Worm (Caenorhabditis elegans) whole organism, midembryonic: ENCODE results near the gene F38B7.17.

Experiments
- T22C8.4 ChIP-seq: fragments of 200-800 bp; sonication (Bioruptor generic); IDR thresholded peaks from 2 replicates; pipeline ENCODE4 v1.3.6; 2022; ENCODE audit warnings: missing genetic modification characterization, missing compliant biosample characterization
- cog-1 ChIP-seq: sonication (generic microtip); optimal IDR thresholded peaks from 2 replicates; lab custom pipeline; 2016; ENCODE audit warnings: missing genetic modification characterization, missing compliant biosample characterization
- flt-1 ChIP-seq: fragments of 200-800 bp; sonication (Bioruptor generic); IDR thresholded peaks from 2 replicates; pipeline ENCODE4 v1.3.6; 2022; ENCODE audit warnings: missing genetic modification characterization, missing compliant biosample characterization
- klf-2 ChIP-seq: fragments of 200-800 bp; sonication (Bioruptor generic); conservative IDR thresholded peaks from 2 replicates; pipeline ENCODE4 v1.3.6; 2022; ENCODE audit warnings: missing genetic modification reagents, missing genetic modification characterization, missing compliant biosample characterization
- med-1 ChIP-seq: sonication (generic microtip); optimal IDR thresholded peaks from 2 replicates; lab custom pipeline; 2017; ENCODE audit warnings: missing genetic modification characterization, mild to moderate bottlenecking, missing compliant biosample characterization, antibody characterized with exemption, missing genetic modification reagents; ENCODE audit not compliant: insufficient read depth
- ref-1 ChIP-seq: fragments of 200-800 bp; sonication (Bioruptor generic); conservative IDR thresholded peaks from 2 replicates; pipeline ENCODE4 v1.3.6; 2022; ENCODE audit warnings: missing genetic modification reagents, missing genetic modification characterization, missing compliant biosample characterization
- tab-1 ChIP-seq: fragments of 200-800 bp; sonication (Bioruptor generic); IDR thresholded peaks from 2 replicates; pipeline ENCODE4 v1.3.6; 2022; ENCODE audit warnings: missing genetic modification characterization, missing compliant biosample characterization
- ztf-23 ChIP-seq: fragments of 200-800 bp; sonication (Bioruptor generic); IDR thresholded peaks from 2 replicates; pipeline ENCODE4 v1.3.6; 2022; ENCODE audit warnings: missing genetic modification reagents, missing genetic modification characterization, missing compliant biosample characterization
- ztf-29 ChIP-seq: fragments of 200-800 bp; sonication (Bioruptor generic); IDR thresholded peaks from 2 replicates; pipeline ENCODE4 v1.3.6; 2022; ENCODE audit warnings: missing genetic modification reagents, missing genetic modification characterization, missing compliant biosample characterization

F38B7.17 gene

DNA sequence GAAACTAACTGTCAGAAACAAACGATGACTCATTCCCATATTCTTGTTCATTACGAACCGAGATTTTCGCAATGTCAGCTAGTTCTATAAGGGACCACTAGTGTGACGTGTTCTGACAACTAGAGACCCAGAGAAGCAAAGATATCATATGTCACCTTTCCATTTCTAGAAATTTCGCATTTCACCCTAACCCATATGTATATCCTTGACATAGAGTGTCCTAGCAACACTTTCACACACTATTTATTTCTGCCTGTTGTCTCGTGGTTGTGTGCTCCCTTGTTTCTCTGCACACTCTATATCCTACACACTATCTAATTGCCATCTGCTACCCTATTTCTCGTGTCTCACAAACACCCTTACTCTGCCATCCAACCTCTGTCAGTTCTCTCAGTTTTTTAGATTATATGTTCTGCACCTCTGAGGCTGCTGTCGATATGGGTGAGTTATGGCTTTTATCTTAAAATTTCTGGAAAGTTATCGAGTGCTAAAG lies at the start of gene F38B7.17, which contains the start of gene F38B7.3:
TSS of gene F38B7.17 (minus strand) at position 51 of the 493 bp plus-strand sequence.
TSS of gene F38B7.3 (plus strand) at position 194 of the 493 bp plus-strand sequence.
- no peak for TF ChIP-seq cog-1 (tag; lab: Kevin White, UChicago)

DNA sequence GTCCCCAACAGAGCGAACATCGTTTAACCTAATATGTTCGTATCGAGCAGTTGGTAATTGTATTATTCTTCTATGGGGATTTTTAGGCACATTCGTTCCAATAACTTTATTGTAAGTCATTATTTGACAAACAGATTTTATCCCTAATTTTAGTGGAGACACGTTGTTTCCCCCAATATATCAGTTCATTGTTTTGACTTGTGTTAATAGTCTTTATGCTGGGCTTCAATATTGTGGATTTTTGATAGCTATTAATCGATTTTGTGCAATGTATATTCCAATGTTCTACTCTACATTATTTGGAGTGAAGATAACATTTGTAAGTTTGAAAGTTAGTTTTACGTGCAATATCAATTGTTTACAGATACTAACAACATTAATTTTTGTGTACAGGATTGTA lies 45.1 kb upstream of the F38B7.17 start:
- no peak for TF ChIP-seq tab-1
- TF ChIP-seq T22C8.4: no peak
- no peak for TF ChIP-seq flt-1
- no peak for TF ChIP-seq ref-1 (GFP tag; lab: Robert Waterston, UW)
- no peak for TF ChIP-seq med-1 (GFP tag; lab: Kevin White, UChicago)
- no peak for TF ChIP-seq ztf-29 (GFP tag; lab: Robert Waterston, UW)
- TF ChIP-seq klf-2 (GFP tag; lab: Robert Waterston, UW): no peak
- no peak for TF ChIP-seq ztf-23 (GFP tag; lab: Robert Waterston, UW)
- no peak for TF ChIP-seq cog-1 (tag; lab: Kevin White, UChicago)

DNA sequence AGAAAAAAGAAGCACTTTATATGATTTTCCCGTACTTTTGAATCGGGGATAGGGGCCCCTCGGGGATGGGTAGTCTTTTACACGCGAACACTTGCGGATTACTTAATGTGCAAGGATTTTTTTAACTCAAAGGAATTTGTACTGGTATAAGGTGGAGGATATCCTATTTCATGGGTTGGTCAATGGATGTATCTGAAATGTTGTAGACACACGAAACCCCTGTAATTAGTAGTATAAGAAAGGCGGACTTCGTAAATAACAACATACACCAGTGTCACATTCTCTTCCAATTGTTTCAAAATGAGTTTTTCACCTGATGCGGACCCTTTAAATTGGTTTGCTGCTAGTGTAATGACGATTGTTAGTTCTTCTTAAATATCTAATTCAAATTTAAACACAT lies 44.7 kb upstream of the F38B7.17 start, which contains the start of gene srx-80:
TSS of gene srx-80 (plus strand) at position 301 of the 400 bp plus-strand sequence.
- TF ChIP-seq ztf-23 (GFP tag; lab: Robert Waterston, UW) (no peak), T22C8.4 (no peak), med-1 (GFP tag; lab: Kevin White, UChicago) (no peak), klf-2 (GFP tag; lab: Robert Waterston, UW) (no peak), tab-1 (no peak), cog-1 (tag; lab: Kevin White, UChicago) (no peak), ztf-29 (GFP tag; lab: Robert Waterston, UW) (no peak), ref-1 (GFP tag; lab: Robert Waterston, UW) (no peak)

DNA sequence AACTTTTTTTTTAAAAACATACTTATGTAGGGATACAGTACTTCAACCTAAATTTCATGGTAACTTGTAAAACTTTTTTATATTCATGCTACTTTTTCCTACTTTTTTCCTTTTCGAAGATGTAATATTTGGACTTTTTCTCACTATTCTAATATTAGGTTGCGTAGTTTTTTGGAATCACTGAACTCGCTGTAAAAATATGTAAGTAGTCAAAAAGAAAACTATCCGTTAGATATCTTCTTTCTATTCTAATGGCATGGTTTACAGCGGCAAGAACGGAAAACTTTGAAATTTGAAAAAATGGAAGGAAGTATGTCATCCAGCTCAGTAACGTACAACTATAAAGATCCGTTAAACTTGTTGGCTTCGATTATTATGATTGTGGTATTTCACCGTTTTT lies 40.7 kb upstream of the F38B7.17 start, which contains the start of gene srx-82:
TSS of gene srx-82 (plus strand) at position 301 of the 400 bp plus-strand sequence.
- TF ChIP-seq cog-1 (tag; lab: Kevin White, UChicago) (no peak), ref-1 (GFP tag; lab: Robert Waterston, UW) (no peak), tab-1 (no peak), flt-1 (no peak), T22C8.4 (no peak), klf-2 (GFP tag; lab: Robert Waterston, UW) (no peak), ztf-29 (GFP tag; lab: Robert Waterston, UW) (no peak), med-1 (GFP tag; lab: Kevin White, UChicago) (no peak), ztf-23 (GFP tag; lab: Robert Waterston, UW) (no peak)

DNA sequence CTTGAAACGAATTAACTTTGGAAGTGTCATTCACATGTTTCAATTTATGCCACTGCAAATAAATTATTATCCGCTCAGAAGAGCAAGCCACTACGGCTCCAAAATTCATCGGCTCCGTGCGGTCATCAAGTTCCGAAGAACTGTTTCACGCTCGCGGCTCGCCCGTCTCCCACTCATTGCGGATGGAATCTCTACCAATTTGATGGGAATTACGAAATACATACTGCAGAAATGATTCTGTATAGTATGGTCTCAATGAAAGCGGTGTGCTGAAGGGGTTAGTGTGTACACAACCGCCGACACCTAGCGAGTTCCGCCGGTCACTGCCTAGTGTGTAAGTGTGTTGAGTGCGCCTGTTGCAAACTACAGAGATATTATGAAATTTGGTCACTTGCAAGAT lies 36.4 kb upstream of the F38B7.17 start:
- TF ChIP-seq ztf-29 (GFP tag; lab: Robert Waterston, UW): no peak
- TF ChIP-seq flt-1: no peak
- TF ChIP-seq T22C8.4: no peak
- TF ChIP-seq med-1 (GFP tag; lab: Kevin White, UChicago): no peak
- no peak for TF ChIP-seq klf-2 (GFP tag; lab: Robert Waterston, UW)
- TF ChIP-seq cog-1 (tag; lab: Kevin White, UChicago): no peak
- no peak for TF ChIP-seq ztf-23 (GFP tag; lab: Robert Waterston, UW)
- TF ChIP-seq ref-1 (GFP tag; lab: Robert Waterston, UW): no peak
- TF ChIP-seq tab-1: no peak

DNA sequence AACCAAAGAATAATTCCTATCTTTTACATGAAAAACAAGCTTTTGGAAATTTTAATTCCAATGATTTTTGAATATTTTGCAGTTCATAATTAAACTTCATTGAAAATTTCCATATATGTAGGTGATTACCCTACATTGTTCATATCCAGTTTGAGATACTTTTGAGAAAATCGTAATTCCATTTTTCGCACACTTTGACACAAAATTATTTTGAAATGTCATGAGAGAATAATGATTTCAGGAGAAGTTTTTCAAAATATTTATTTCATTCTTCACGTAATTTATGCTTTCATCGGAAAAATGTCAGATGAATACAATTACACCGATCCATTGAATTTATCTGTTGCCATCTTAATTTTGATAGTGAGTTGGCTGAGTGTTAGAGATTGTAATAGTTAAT lies 34.4 kb upstream of the F38B7.17 start, which contains the start of gene srx-88:
TSS of gene srx-88 (plus strand) at position 301 of the 400 bp plus-strand sequence.
- TF ChIP-seq klf-2 (GFP tag; lab: Robert Waterston, UW) (no peak), flt-1 (no peak), cog-1 (tag; lab: Kevin White, UChicago) (no peak), med-1 (GFP tag; lab: Kevin White, UChicago) (no peak), ref-1 (GFP tag; lab: Robert Waterston, UW) (no peak), tab-1 (no peak), ztf-29 (GFP tag; lab: Robert Waterston, UW) (no peak), T22C8.4 (no peak), ztf-23 (GFP tag; lab: Robert Waterston, UW) (no peak)

DNA sequence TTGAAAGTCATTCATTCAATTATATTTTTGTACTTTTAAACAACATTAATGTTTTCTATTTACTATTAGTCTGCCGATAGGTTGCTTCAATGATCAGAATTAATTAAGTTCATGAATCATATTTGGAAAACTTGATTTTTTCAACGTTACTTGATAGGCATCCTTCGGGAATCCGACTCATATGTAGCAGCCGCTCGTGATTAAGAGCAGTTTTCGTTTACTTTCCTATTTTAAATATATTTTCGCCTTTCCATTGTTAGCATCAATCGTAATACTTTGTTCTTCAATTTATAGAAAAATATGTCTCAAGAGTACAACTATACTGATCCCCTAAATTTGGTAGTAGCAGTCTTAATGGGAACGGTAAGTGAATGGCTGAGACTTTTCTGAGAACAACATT lies 32.1 kb upstream of the F38B7.17 start, which contains the start of gene srx-90:
TSS of gene srx-90 (plus strand) at position 301 of the 400 bp plus-strand sequence.
- TF ChIP-seq flt-1: no peak
- TF ChIP-seq T22C8.4: no peak
- TF ChIP-seq ztf-29 (GFP tag; lab: Robert Waterston, UW): no peak
- no peak for TF ChIP-seq med-1 (GFP tag; lab: Kevin White, UChicago)
- TF ChIP-seq tab-1: no peak

DNA sequence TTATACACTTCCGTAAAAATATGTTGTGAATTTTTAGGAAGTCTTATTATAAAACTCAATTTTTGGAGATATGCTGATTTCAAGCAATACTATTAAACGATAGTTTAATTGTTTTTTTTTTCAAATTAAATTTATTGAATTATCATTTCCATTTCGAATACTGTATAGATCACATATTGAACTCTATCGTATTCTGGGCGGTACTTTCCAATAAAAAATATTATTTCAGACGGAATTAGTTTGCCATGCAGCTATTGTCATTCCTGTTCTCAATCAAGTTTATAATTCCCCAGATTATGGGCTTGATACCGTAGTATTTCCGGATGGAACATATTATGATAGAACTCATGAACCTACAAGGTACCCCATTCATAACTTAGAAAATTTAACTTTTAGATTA lies 25.8 kb upstream of the F38B7.17 start:
- TF ChIP-seq ref-1 (GFP tag; lab: Robert Waterston, UW) (no peak), tab-1 (no peak), cog-1 (tag; lab: Kevin White, UChicago) (no peak), ztf-29 (GFP tag; lab: Robert Waterston, UW) (no peak)

DNA sequence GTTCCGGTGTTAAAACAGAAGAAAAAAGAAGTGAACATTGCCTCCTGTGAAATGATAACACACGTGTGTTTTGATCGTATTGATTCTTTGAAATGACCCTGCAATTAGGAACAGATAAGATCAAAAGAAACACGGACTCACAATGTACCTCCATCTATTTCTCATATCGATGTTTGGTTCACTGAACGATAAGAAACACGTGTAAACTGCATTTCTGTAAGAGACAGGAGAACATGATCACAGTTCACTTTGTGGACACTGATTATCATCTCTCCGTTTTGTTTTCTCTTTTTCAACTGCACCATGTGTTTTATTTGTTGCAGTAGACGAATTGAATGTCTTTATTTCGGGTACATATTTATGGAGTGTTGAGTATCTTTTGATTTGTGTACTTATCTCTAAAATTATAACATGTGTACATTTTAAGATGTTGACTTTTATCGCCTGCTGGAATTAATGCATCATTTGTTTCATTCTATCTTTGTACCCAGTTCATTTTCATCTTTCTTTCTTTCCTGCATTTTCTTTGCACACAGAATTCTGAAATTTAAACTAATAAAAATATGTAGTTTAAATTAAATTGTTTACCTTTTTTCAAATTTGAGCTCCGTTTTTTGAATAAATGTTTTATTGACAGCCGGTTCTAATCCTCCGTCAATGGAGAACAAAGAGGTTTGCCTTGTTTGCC lies 24.2 kb upstream of the F38B7.17 start, which contains the start of the genes H12C20.7 and nhr-68:
TSS of gene H12C20.7 (minus strand) at position 188 of the 688 bp plus-strand sequence.
TSS of gene nhr-68 (plus strand) at position 638 of the 688 bp plus-strand sequence.
- TF ChIP-seq ref-1 (GFP tag; lab: Robert Waterston, UW) (no peak), klf-2 (GFP tag; lab: Robert Waterston, UW) (no peak), ztf-29 (GFP tag; lab: Robert Waterston, UW) (no peak), ztf-23 (GFP tag; lab: Robert Waterston, UW) (no peak), flt-1 (no peak), tab-1 (no peak), cog-1 (tag; lab: Kevin White, UChicago) (no peak), med-1 (GFP tag; lab: Kevin White, UChicago) (no peak), T22C8.4 (no peak)
